Worm (Caenorhabditis elegans) whole organism, L4 larva: ENCODE measurements around the gene C55A6.6.

Experiments used
- T20F7.1 ChIP-seq: fragments of 200-800 bp; sonication (Bioruptor generic); optimal IDR thresholded peaks from 2 replicates; lab custom pipeline; 2018; ENCODE audit warnings: mild to moderate bottlenecking, missing genetic modification characterization, missing compliant biosample characterization
- ama-1 ChIP-seq: fragments of 150-350 bp; optimal IDR thresholded peaks from 2 replicates; lab custom pipeline; 2014; ENCODE audit warnings: inconsistent platforms, mixed read lengths
- dve-1 ChIP-seq: sonication (generic microtip); optimal IDR thresholded peaks from 2 replicates; lab custom pipeline; 2017; ENCODE audit warnings: antibody characterized with exemption, mild to moderate bottlenecking, missing genetic modification characterization, missing compliant biosample characterization; ENCODE audit not compliant: insufficient read depth
- nhr-25 ChIP-seq: sonication (generic microtip); optimal IDR thresholded peaks from 2 replicates; lab custom pipeline; 2017; ENCODE audit warnings: missing genetic modification characterization, mild to moderate bottlenecking, missing compliant biosample characterization, antibody characterized with exemption, moderate library complexity, borderline replicate concordance; ENCODE audit not compliant: insufficient read depth
- nhr-28 ChIP-seq: fragments of 150-350 bp; optimal IDR thresholded peaks from 2 replicates; lab custom pipeline; 2014; ENCODE audit warnings: missing biosample characterization, missing genetic modification characterization
- nhr-48 ChIP-seq: sonication (generic microtip); optimal IDR thresholded peaks from 2 replicates; lab custom pipeline; 2016; ENCODE audit warnings: mild to moderate bottlenecking, missing genetic modification characterization, missing compliant biosample characterization

ce11 chrV:11472209-11472608 is 42.3 kb downstream of the C55A6.6 start, which contains the start of the genes nas-20 and nas-21:
- TF ChIP-seq dve-1 (tag; lab: Kevin White, UChicago) (no peak), nhr-48 (tag; lab: Kevin White, UChicago) (no peak), T20F7.1 (GFP tag; lab: Kevin White, UChicago) (no peak), nhr-25 (tag; lab: Kevin White, UChicago) (no peak), ama-1 (lab: Kevin White, UChicago) (no peak), nhr-28 (tag; lab: Kevin White, UChicago) (no peak)
